Fruit fly (Drosophila melanogaster): ENCODE measurements around the gene CG15601.

CG15601 gene

DNA sequence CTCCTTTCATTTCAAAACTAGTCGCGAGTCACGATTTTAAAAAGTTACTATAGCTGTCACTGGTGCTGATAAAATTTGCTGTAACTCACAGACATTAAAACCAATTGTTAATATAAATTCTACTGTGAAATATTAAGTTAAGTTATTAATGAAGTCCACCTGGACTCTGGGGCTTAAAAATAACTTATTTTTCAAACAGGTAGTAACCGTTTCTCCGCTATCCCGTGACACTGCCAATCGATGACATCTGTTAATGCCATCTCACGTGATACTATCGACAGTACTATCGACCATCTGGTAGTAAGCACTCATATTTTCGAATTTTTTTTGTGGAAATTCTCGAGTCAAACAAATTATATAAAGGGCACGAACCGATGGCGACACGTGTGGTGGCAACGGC lies 23.5 kb downstream of the CG15601 start, which contains the start of the genes CG12379 and MagR (continued):
- TF ChIP-seq CG14965 (GFP tag; optimal IDR thresholded peaks at IDR 0.05; ENCODE audit: borderline replicate concordance) (no peak), Max (GFP tag; optimal IDR thresholded peaks at IDR 0.05) (peak; percentile 28), Poxn (GFP tag; IDR thresholded peaks at IDR 0.05) (no peak), CG12299 (tag; optimal IDR thresholded peaks at IDR 0.05) (peak; percentile 61), wdn (GFP tag; IDR thresholded peaks at IDR 0.05) (no peak), CG2678 (tag; optimal IDR thresholded peaks at IDR 0.05) (no peak), CG9817 (tag; optimal IDR thresholded peaks at IDR 0.05) (peak; percentile 73), pita (GFP tag; optimal IDR thresholded peaks at IDR 0.05) (no peak), CG10267 (tag; optimal IDR thresholded peaks at IDR 0.05) (peak; percentile 52), Ravus (GFP tag; IDR thresholded peaks at IDR 0.05) (no peak), CG14710 (tag; optimal IDR thresholded peaks at IDR 0.05) (peak; percentile 79), GATAe (GFP tag; conservative IDR thresholded peaks at IDR 0.05) (no peak), Myb (GFP tag; optimal IDR thresholded peaks at IDR 0.05) (peak; percentile 75), pb (GFP tag; optimal IDR thresholded peaks at IDR 0.05) (no peak), CG10654 (GFP tag; optimal IDR thresholded peaks at IDR 0.05) (no peak), sisA (GFP tag; IDR thresholded peaks at IDR 0.05) (peak; percentile 58), stc (GFP tag; IDR thresholded peaks at IDR 0.05) (no peak), zen2 (GFP tag; IDR thresholded peaks at IDR 0.05; ENCODE audit: partially characterized antibody) (peak; percentile 37; the same call in 1 of the 3 replicates), CoRest (tag; optimal IDR thresholded peaks at IDR 0.05) (peak; percentile 78), CG15011 (GFP tag; optimal IDR thresholded peaks at IDR 0.05) (no peak), CG18476 (GFP tag; optimal IDR thresholded peaks at IDR 0.05) (no peak), Dll (GFP tag; IDR thresholded peaks at IDR 0.05; ENCODE audit: partially characterized antibody) (peak; percentile 80), ash1 (GFP tag; optimal IDR thresholded peaks at IDR 0.05) (no peak), CG10543 (GFP tag; optimal IDR thresholded peaks at IDR 0.05) (no peak), crc (GFP tag; optimal IDR thresholded peaks at IDR 0.05) (peak; percentile 35), CG10462 (GFP tag; optimal IDR thresholded peaks at IDR 0.05) (no peak), HLH4C (GFP tag; IDR thresholded peaks at IDR 0.05; ENCODE audit: partially characterized antibody) (peak; percentile 79), CG14014 (GFP tag; IDR thresholded peaks at IDR 0.05) (peak; percentile 36; the same call in 1 of the 2 replicates), CG6854 (GFP tag; optimal IDR thresholded peaks at IDR 0.05) (no peak), az2 (GFP tag; optimal IDR thresholded peaks at IDR 0.05) (peak; percentile 31), mld (GFP tag; IDR thresholded peaks at IDR 0.05; ENCODE audit: partially characterized antibody) (peak; percentile 51; the same call in 1 of the 3 replicates), CG16863 (GFP tag; optimal IDR thresholded peaks at IDR 0.05) (peak; percentile 45), fru (optimal IDR thresholded peaks at IDR 0.05) (no peak), Mes4 (GFP tag; optimal IDR thresholded peaks at IDR 0.05) (peak; percentile 25), sens-2 (GFP tag; IDR thresholded peaks at IDR 0.05) (no peak), luna (GFP tag; optimal IDR thresholded peaks at IDR 0.05) (no peak), CG7963 (GFP tag; IDR thresholded peaks at IDR 0.05; ENCODE audit: partially characterized antibody) (peak; percentile 60), Nf-YC (tag; optimal IDR thresholded peaks at IDR 0.05) (peak; percentile 72), en (GFP tag; optimal IDR thresholded peaks at IDR 0.05) (no peak), fd3F (GFP tag; optimal IDR thresholded peaks at IDR 0.05) (no peak), Tbp (GFP tag; optimal IDR thresholded peaks at IDR 0.05) (no peak), pho (GFP tag; optimal IDR thresholded peaks at IDR 0.05) (peak; percentile 67), CG17361 (GFP tag; IDR thresholded peaks at IDR 0.05) (peak; percentile 83), wor (GFP tag; IDR thresholded peaks at IDR 0.05) (no peak), CG12391 (tag; optimal IDR thresholded peaks at IDR 0.05) (peak; percentile 65), her (GFP tag; optimal IDR thresholded peaks at IDR 0.05) (no peak), Meics (GFP tag; optimal IDR thresholded peaks at IDR 0.05) (peak; percentile 53), CG11723 (GFP tag; optimal IDR thresholded peaks at IDR 0.05) (no peak), Ets65A (GFP tag) (peak; percentile 71), CG15269 (tag; optimal IDR thresholded peaks at IDR 0.05) (no peak), psq (GFP tag; optimal IDR thresholded peaks at IDR 0.05) (no peak), CG2129 (GFP tag; IDR thresholded peaks at IDR 0.05; ENCODE audit: partially characterized antibody) (peak; percentile 48)

Data from whole organism, embryonic.